Worm (Caenorhabditis elegans): ENCODE results near the gene clc-10.

Gene clc-10

DNA sequence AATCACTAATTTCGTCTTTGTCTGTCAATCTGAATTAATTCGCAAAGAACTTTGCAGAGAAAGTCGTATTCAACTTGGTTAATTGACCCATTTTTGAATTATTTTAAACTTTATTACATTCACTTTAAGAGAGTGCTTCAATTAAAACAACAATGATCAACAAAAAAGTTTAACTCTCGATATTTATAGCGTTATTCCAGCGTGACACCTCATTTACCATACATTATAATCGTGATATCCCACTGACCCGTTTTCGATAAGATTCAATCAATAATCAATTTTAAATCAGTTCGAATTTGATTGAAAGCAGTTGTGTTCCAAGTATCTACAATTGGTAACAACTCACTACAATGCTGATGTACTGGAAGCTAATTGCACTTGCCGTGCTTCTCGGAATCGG, at the start of gene clc-10:
Gene clc-10 (plus strand): TSS at position 301 of the 400 bp plus-strand sequence.
- TF ChIP-seq nhr-77 (tag; optimal IDR thresholded peaks at IDR 0.05) (no peak), nfya-1 (tag; optimal IDR thresholded peaks at IDR 0.05; ENCODE audit: insufficient read depth) (no peak), unc-39 (tag; optimal IDR thresholded peaks at IDR 0.05) (no peak), lin-15B (tag; optimal IDR thresholded peaks at IDR 0.05) (no peak), nhr-237 (tag; optimal IDR thresholded peaks at IDR 0.05) (no peak), ztf-4 (tag; optimal IDR thresholded peaks at IDR 0.05) (no peak), egl-5 (tag; optimal IDR thresholded peaks at IDR 0.05) (no peak), ceh-9 (tag; optimal IDR thresholded peaks at IDR 0.05) (no peak), mml-1 (tag; optimal IDR thresholded peaks at IDR 0.05) (no peak), unc-62 (GFP tag; optimal IDR thresholded peaks at IDR 0.05) (no peak), nhr-12 (tag; optimal IDR thresholded peaks at IDR 0.05) (no peak), eor-1 (tag; optimal IDR thresholded peaks at IDR 0.05) (no peak), pqm-1 (tag; optimal IDR thresholded peaks at IDR 0.05) (no peak), lsy-12 (tag; optimal IDR thresholded peaks at IDR 0.05) (no peak), nhr-28 (tag; optimal IDR thresholded peaks at IDR 0.05) (no peak), egl-27 (tag; optimal IDR thresholded peaks at IDR 0.05) (no peak), nhr-43 (tag; optimal IDR thresholded peaks at IDR 0.05; ENCODE audit: poor library complexity, severe bottlenecking) (no peak)

ce11 chrIII:6008989-6009610, 47.8 kb upstream of the clc-10 start, which contains the start of the genes gcna-1 and eftu-2:
TSS of gene gcna-1 (minus strand) at chrIII:6009084.
TSS of gene eftu-2 (plus strand) at chrIII:6009560.
- peak; percentile 70 for TF ChIP-seq lin-15B (tag; optimal IDR thresholded peaks at IDR 0.05)
- no peak for TF ChIP-seq lsy-12 (tag; optimal IDR thresholded peaks at IDR 0.05)
- TF ChIP-seq snpc-4 (tag; optimal IDR thresholded peaks at IDR 0.05), result no peak
- no peak for TF ChIP-seq fkh-10 (GFP tag; optimal IDR thresholded peaks at IDR 0.05)
- no peak for TF ChIP-seq fos-1 (tag; optimal IDR thresholded peaks at IDR 0.05)
- TF ChIP-seq tbx-2 (tag; optimal IDR thresholded peaks at IDR 0.05), result no peak

- TF ChIP-seq ceh-82 (tag; optimal IDR thresholded peaks at IDR 0.05), result no peak
- TF ChIP-seq R02D3.7 (tag; optimal IDR thresholded peaks at IDR 0.05), result no peak
- no peak for TF ChIP-seq ama-1 (optimal IDR thresholded peaks at IDR 0.05)
- no peak for TF ChIP-seq nhr-77 (tag; optimal IDR thresholded peaks at IDR 0.05)
- no peak for TF ChIP-seq ceh-16 (tag; optimal IDR thresholded peaks at IDR 0.05)
- TF ChIP-seq fkh-2 (tag; optimal IDR thresholded peaks at IDR 0.05), result no peak
- TF ChIP-seq daf-12 (tag; optimal IDR thresholded peaks at IDR 0.05), result no peak
- no peak for TF ChIP-seq ztf-11 (tag; optimal IDR thresholded peaks at IDR 0.05)
- no peak for TF ChIP-seq lsy-12 (tag; optimal IDR thresholded peaks at IDR 0.05)
- no peak for TF ChIP-seq ZK546.5 (tag; optimal IDR thresholded peaks at IDR 0.05)
Observed at ce11 chrIII:6011310-6011709, 45.6 kb upstream of the clc-10 start.

- TF ChIP-seq lin-15B (tag; optimal IDR thresholded peaks at IDR 0.05) (peak; percentile 69), nhr-12 (tag; optimal IDR thresholded peaks at IDR 0.05) (no peak), egl-5 (tag; optimal IDR thresholded peaks at IDR 0.05) (peak; percentile 2), nhr-23 (tag; optimal IDR thresholded peaks at IDR 0.05) (peak; percentile 35), nhr-77 (tag; optimal IDR thresholded peaks at IDR 0.05) (no peak), lin-39 (tag; optimal IDR thresholded peaks at IDR 0.05) (peak; percentile 32), ama-1 (optimal IDR thresholded peaks at IDR 0.05) (no peak)
Observed at ce11 chrIII:6019512-6020209, 37.2 kb upstream of the clc-10 start, which contains the start of the genes npp-10 and cyk-3. TSS of gene npp-10 (minus strand) at chrIII:6019562. TSS of gene cyk-3 (plus strand) at chrIII:6020159.

- TF ChIP-seq nhr-43 (tag; optimal IDR thresholded peaks at IDR 0.05; ENCODE audit: poor library complexity, severe bottlenecking) (no peak), unc-39 (tag; optimal IDR thresholded peaks at IDR 0.05) (no peak), tbx-2 (tag; optimal IDR thresholded peaks at IDR 0.05) (no peak), nhr-25 (tag; optimal IDR thresholded peaks at IDR 0.05) (no peak), ZK546.5 (tag; optimal IDR thresholded peaks at IDR 0.05) (no peak), eor-1 (tag; optimal IDR thresholded peaks at IDR 0.05) (no peak), aly-2 (tag; optimal IDR thresholded peaks at IDR 0.05) (no peak), fkh-2 (tag; optimal IDR thresholded peaks at IDR 0.05) (no peak), mdl-1 (tag; optimal IDR thresholded peaks at IDR 0.05) (no peak), jun-1 (tag; optimal IDR thresholded peaks at IDR 0.05) (no peak), lin-15B (tag; optimal IDR thresholded peaks at IDR 0.05) (no peak), nhr-67 (tag; optimal IDR thresholded peaks at IDR 0.05) (no peak), ztf-4 (tag; optimal IDR thresholded peaks at IDR 0.05) (no peak), nhr-28 (tag; optimal IDR thresholded peaks at IDR 0.05) (no peak), ceh-9 (tag; optimal IDR thresholded peaks at IDR 0.05) (no peak)
Observed at ce11 chrIII:6028432-6028831, 28.4 kb upstream of the clc-10 start, which contains the start of gene tbx-7. TSS of gene tbx-7 (minus strand) at chrIII:6028532.

Data from whole organism, L3 larva.